Worm (Caenorhabditis elegans): ENCODE results near the gene sru-1.

- TF ChIP-seq him-1 (tag; optimal IDR thresholded peaks at IDR 0.05), result no peak
- TF ChIP-seq W03F9.2 (tag; optimal IDR thresholded peaks at IDR 0.05), result no peak
Measured at ce11 chrIV:9498088-9498487, 9.7 kb downstream of the sru-1 start, which contains the start of gene sru-4.
